Worm (Caenorhabditis elegans) whole organism, mixed stage, embryonic: ENCODE results near the gene polq-1.

ENCODE experiments used
- M03D4.4 ChIP-seq: sonication (generic microtip); optimal IDR thresholded peaks from 2 replicates; lab custom pipeline; 2017; ENCODE audit warnings: mild to moderate bottlenecking, missing genetic modification characterization, missing compliant biosample characterization
- bed-3 ChIP-seq: fragments of 200-800 bp; sonication (Bioruptor generic); optimal IDR thresholded peaks from 3 replicates; lab custom pipeline; 2018; ENCODE audit warnings: mild to moderate bottlenecking, missing genetic modification characterization, moderate library complexity, missing compliant biosample characterization
- blmp-1 ChIP-seq: fragments of 150-350 bp; optimal IDR thresholded peaks from 2 replicates; lab custom pipeline; 2014; ENCODE audit warnings: missing biosample characterization, missing genetic modification characterization
- ceh-39 ChIP-seq: fragments of 150-350 bp; optimal IDR thresholded peaks from 2 replicates; lab custom pipeline; 2014; ENCODE audit warnings: missing biosample characterization, missing genetic modification characterization
- ceh-43 ChIP-seq: fragments of 200-800 bp; sonication (Bioruptor generic); optimal IDR thresholded peaks from 2 replicates; lab custom pipeline; 2018; ENCODE audit warnings: mild to moderate bottlenecking, missing genetic modification characterization, moderate library complexity, missing compliant biosample characterization
- ceh-83 ChIP-seq: fragments of 200-800 bp; sonication (Bioruptor generic); optimal IDR thresholded peaks from 2 replicates; lab custom pipeline; 2018; ENCODE audit warnings: mild to moderate bottlenecking, missing genetic modification characterization, missing compliant biosample characterization
- ces-1 ChIP-seq: fragments of 150-350 bp; optimal IDR thresholded peaks from 2 replicates; lab custom pipeline; 2014; ENCODE audit warnings: missing biosample characterization, missing genetic modification reagents, missing genetic modification characterization
- cnd-1 ChIP-seq: fragments of 200-800 bp; sonication (Bioruptor generic); optimal IDR thresholded peaks from 2 replicates; lab custom pipeline; 2018; ENCODE audit warnings: mild to moderate bottlenecking, missing genetic modification characterization, missing compliant biosample characterization
- flh-1 ChIP-seq: fragments of 200-800 bp; sonication (Bioruptor generic); optimal IDR thresholded peaks from 2 replicates; lab custom pipeline; 2018; ENCODE audit warnings: mild to moderate bottlenecking, missing genetic modification characterization, moderate library complexity, missing compliant biosample characterization
- ham-2 ChIP-seq: fragments of 200-800 bp; sonication (Bioruptor generic); optimal IDR thresholded peaks from 2 replicates; lab custom pipeline; 2018; ENCODE audit warnings: mild to moderate bottlenecking, missing genetic modification characterization, missing compliant biosample characterization
- hlh-1 ChIP-seq: fragments of 150-350 bp; optimal IDR thresholded peaks from 2 replicates; lab custom pipeline; 2014; ENCODE audit warnings: missing biosample characterization, missing genetic modification reagents, missing genetic modification characterization
- lin-13 ChIP-seq: fragments of 150-350 bp; optimal IDR thresholded peaks from 2 replicates; lab custom pipeline; 2014; ENCODE audit warnings: missing biosample characterization, missing genetic modification characterization
- lin-32 ChIP-seq: fragments of 200-800 bp; sonication (Bioruptor generic); optimal IDR thresholded peaks from 2 replicates; lab custom pipeline; 2018; ENCODE audit warnings: mild to moderate bottlenecking, missing genetic modification characterization, missing compliant biosample characterization
- lsy-2 ChIP-seq: fragments of 150-350 bp; optimal IDR thresholded peaks from 2 replicates; lab custom pipeline; 2014; ENCODE audit warnings: missing biosample characterization, missing genetic modification characterization
- mab-5 ChIP-seq: fragments of 150-350 bp; optimal IDR thresholded peaks from 2 replicates; lab custom pipeline; 2014; ENCODE audit warnings: missing biosample characterization, missing genetic modification characterization
- mls-2 ChIP-seq: sonication (generic microtip); optimal IDR thresholded peaks from 2 replicates; lab custom pipeline; 2016; ENCODE audit warnings: mild to moderate bottlenecking, missing genetic modification characterization, moderate library complexity, missing compliant biosample characterization
- nhr-12 ChIP-seq: fragments of 150-350 bp; optimal IDR thresholded peaks from 2 replicates; lab custom pipeline; 2014; ENCODE audit warnings: missing biosample characterization, missing genetic modification characterization
- nhr-2 ChIP-seq: fragments of 150-350 bp; optimal IDR thresholded peaks from 2 replicates; lab custom pipeline; 2014; ENCODE audit warnings: missing biosample characterization, missing genetic modification characterization
- nhr-237 ChIP-seq: fragments of 150-350 bp; optimal IDR thresholded peaks from 2 replicates; lab custom pipeline; 2014; ENCODE audit warnings: missing biosample characterization, missing genetic modification characterization
- nhr-76 ChIP-seq: sonication (generic microtip); optimal IDR thresholded peaks from 2 replicates; lab custom pipeline; 2017; ENCODE audit warnings: missing biosample characterization, missing genetic modification characterization
- pha-4 ChIP-seq: fragments of 150-350 bp; optimal IDR thresholded peaks from 2 replicates; lab custom pipeline; 2018; ENCODE audit warnings: missing biosample characterization, missing genetic modification reagents, missing genetic modification characterization
- sem-2 ChIP-seq: fragments of 200-800 bp; sonication (Bioruptor generic); optimal IDR thresholded peaks from 2 replicates; lab custom pipeline; 2018; ENCODE audit warnings: mild to moderate bottlenecking, missing genetic modification characterization, missing compliant biosample characterization
- snpc-4 ChIP-seq: fragments of 150-350 bp; optimal IDR thresholded peaks from 2 replicates; lab custom pipeline; 2014; ENCODE audit warnings: missing biosample characterization, missing genetic modification characterization
- sptf-1 ChIP-seq: sonication (generic microtip); optimal IDR thresholded peaks from 2 replicates; lab custom pipeline; 2017; ENCODE audit warnings: mild to moderate bottlenecking, missing genetic modification characterization, moderate library complexity, missing compliant biosample characterization
- tbx-8 ChIP-seq: fragments of 200-800 bp; sonication (Bioruptor generic); optimal IDR thresholded peaks from 2 replicates; lab custom pipeline; 2018; ENCODE audit warnings: mild to moderate bottlenecking, missing genetic modification characterization, moderate library complexity, missing compliant biosample characterization
- unc-120 ChIP-seq: sonication (generic microtip); optimal IDR thresholded peaks from 2 replicates; lab custom pipeline; 2017; ENCODE audit warnings: missing genetic modification characterization, missing compliant biosample characterization; ENCODE audit not compliant: poor library complexity, severe bottlenecking
- unc-39 ChIP-seq: fragments of 150-350 bp; optimal IDR thresholded peaks from 2 replicates; lab custom pipeline; 2014; ENCODE audit warnings: missing biosample characterization, missing genetic modification characterization
- zip-8 ChIP-seq: fragments of 150-350 bp; optimal IDR thresholded peaks from 2 replicates; lab custom pipeline; 2014; ENCODE audit warnings: missing biosample characterization, missing genetic modification characterization
- ztf-11 ChIP-seq: fragments of 150-350 bp; optimal IDR thresholded peaks from 2 replicates; lab custom pipeline; 2014; ENCODE audit warnings: missing biosample characterization, missing genetic modification characterization

polq-1 gene

DNA sequence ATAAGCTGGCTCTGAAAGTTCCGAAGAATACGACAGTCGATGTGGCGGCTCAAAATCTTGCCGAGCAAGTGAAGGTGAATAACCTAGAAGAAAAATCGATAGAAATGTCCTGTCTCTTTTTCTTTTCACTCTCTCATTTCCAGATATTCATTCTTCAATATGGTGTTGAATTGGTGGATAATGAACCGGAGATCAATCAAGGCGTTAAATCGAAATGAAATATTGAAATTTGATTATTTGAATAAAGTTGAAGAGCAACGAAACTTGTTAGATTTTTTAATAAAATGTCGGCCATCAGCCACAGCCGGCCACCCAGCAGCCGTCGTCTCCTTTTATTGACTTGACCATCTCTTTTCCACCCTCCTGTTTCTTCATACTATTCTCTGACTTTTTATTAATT is 3.8 kb upstream of the polq-1 start, which contains the start of gene R12B2.2:
R12B2.2 (plus strand) TSS at position 301 of the 400 bp plus-strand sequence.
- TF ChIP-seq lin-32 (GFP tag; lab: Kevin White, UChicago): no peak
- TF ChIP-seq sem-2 (GFP tag; lab: Kevin White, UChicago): no peak

DNA sequence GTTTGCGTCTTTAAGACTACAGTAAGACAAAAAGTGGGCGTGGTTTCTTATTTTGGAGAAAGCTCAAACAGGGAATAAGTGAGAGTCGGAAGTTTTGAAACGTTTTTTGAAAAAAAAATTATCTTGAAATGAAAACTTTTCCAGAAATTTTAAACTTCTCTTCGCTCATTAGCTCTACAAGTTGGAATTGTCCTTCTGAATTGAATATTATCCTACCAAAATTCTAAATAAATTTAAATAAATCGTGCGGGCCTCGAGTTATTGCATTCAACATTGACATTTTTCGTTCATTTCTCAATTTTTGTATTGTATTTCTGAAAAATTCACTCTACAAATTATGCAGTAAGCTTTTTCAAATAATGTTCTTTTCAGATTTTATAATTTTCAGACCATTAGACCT is 2.3 kb upstream of the polq-1 start, which contains the start of gene R12B2.3:
R12B2.3 (plus strand) TSS at position 301 of the 400 bp plus-strand sequence.
- no peak for TF ChIP-seq unc-120 (tag; lab: Kevin White, UChicago)
- TF ChIP-seq lin-13 (tag; lab: Kevin White, UChicago): no peak
- TF ChIP-seq snpc-4 (tag; lab: Kevin White, UChicago): no peak
- TF ChIP-seq nhr-12 (tag; lab: Kevin White, UChicago): no peak
- no peak for TF ChIP-seq flh-1 (GFP tag; lab: Kevin White, UChicago)
- no peak for TF ChIP-seq M03D4.4 (tag; lab: Kevin White, UChicago)
- TF ChIP-seq nhr-76 (tag; lab: Kevin White, UChicago): no peak
- no peak for TF ChIP-seq ztf-11 (tag; lab: Kevin White, UChicago)
- no peak for TF ChIP-seq lin-32 (GFP tag; lab: Kevin White, UChicago)
- TF ChIP-seq ceh-43 (GFP tag; lab: Kevin White, UChicago): no peak
- TF ChIP-seq pha-4 (tag; lab: Kevin White, UChicago): no peak
- TF ChIP-seq mls-2 (tag; lab: Kevin White, UChicago): no peak
- TF ChIP-seq unc-39: no peak
- TF ChIP-seq ceh-83 (GFP tag; lab: Kevin White, UChicago): no peak
- no peak for TF ChIP-seq tbx-8 (GFP tag; lab: Kevin White, UChicago)
- no peak for TF ChIP-seq nhr-2 (tag; lab: Kevin White, UChicago)

DNA sequence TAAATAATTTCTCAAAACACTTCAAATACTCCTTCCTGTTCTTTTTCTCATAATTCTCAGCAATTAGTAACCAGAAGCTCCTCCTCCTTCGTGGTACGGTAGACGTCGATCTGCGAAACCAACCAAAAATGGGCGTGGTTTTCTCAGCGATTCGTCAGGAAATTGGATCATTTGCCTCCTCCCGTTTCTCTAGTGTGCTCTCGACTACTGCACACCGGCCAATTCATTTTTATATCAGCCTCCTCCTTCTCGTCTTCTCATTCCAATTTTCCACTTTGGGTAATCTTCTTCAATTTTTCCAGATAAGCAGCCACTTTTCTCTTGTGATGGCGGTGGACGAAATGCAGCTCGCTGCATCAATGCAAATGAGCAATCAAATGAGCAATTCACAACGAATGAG is 4.2 kb downstream of the polq-1 start, which contains the start of gene ceh-10:
ceh-10 (plus strand) TSS at position 301 of the 400 bp plus-strand sequence.
- TF ChIP-seq snpc-4 (tag; lab: Kevin White, UChicago): no peak
- no peak for TF ChIP-seq lsy-2 (tag; lab: Kevin White, UChicago)
- TF ChIP-seq ceh-39 (tag; lab: Kevin White, UChicago): no peak
- no peak for TF ChIP-seq hlh-1 (tag; lab: Kevin White, UChicago)
- no peak for TF ChIP-seq cnd-1 (tag; lab: Kevin White, UChicago)
- no peak for TF ChIP-seq mls-2 (tag; lab: Kevin White, UChicago)
- TF ChIP-seq ceh-43 (GFP tag; lab: Kevin White, UChicago): no peak
- no peak for TF ChIP-seq nhr-237
- TF ChIP-seq unc-120 (tag; lab: Kevin White, UChicago): no peak
- no peak for TF ChIP-seq sem-2 (GFP tag; lab: Kevin White, UChicago)
- no peak for TF ChIP-seq sptf-1 (tag; lab: Kevin White, UChicago)
- no peak for TF ChIP-seq unc-39

DNA sequence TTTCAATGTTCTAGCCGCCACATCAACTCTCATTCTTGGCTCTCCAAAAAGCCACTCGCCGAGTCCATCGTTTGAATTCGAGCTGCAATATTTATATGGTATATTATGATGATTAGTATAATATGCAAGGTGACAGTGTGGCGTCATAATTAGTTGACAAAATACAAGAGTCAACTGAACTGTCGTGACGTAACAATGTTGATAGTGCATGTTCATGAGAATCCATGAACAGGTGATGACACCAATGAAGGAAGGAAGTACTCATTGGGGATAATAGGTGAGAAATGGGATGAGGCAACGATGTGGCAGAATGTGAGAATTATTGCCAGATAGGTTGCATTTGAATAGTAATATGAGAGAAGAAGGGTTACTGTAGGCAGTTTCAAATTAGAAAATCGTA is 8.0 kb downstream of the polq-1 start:
- TF ChIP-seq sem-2 (GFP tag; lab: Kevin White, UChicago) (no peak), nhr-2 (tag; lab: Kevin White, UChicago) (peak; percentile 97), zip-8 (tag; lab: Kevin White, UChicago) (peak; percentile 52), mab-5 (tag; lab: Kevin White, UChicago) (no peak), cnd-1 (tag; lab: Kevin White, UChicago) (no peak), ces-1 (no peak)
- TF ChIP-seq, all 35 proteins: peak for 2

DNA sequence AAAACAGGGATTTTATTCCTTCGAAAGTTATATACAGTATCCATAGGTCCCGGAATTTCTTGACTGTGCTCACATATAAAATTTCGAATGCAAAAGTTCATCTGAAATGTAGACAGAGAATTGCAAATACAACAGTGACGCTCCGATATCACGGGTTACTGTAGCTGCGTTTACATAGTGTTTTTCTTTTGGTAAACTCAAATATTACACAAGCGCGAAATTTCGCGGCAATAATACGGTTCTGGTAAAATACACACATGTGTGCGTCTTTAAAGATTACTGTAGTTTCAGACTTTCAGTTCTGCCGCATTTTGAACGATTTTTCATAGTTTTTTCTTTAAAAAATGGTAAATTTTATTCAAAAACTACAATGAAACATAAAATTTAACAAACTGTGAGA is 12.4 kb downstream of the polq-1 start, which contains the start of gene rev-3:
rev-3 (minus strand) TSS at position 101 of the 400 bp plus-strand sequence.
- TF ChIP-seq ztf-11 (tag; lab: Kevin White, UChicago): no peak
- TF ChIP-seq ham-2: no peak
- no peak for TF ChIP-seq ceh-43 (GFP tag; lab: Kevin White, UChicago)
- no peak for TF ChIP-seq mab-5 (tag; lab: Kevin White, UChicago)
- no peak for TF ChIP-seq nhr-2 (tag; lab: Kevin White, UChicago)
- TF ChIP-seq snpc-4 (tag; lab: Kevin White, UChicago): no peak
- TF ChIP-seq unc-39: no peak
- TF ChIP-seq bed-3 (GFP tag; lab: Kevin White, UChicago): no peak
- TF ChIP-seq nhr-76 (tag; lab: Kevin White, UChicago): no peak
- no peak for TF ChIP-seq nhr-237
- no peak for TF ChIP-seq blmp-1 (tag; lab: Kevin White, UChicago)
- TF ChIP-seq tbx-8 (GFP tag; lab: Kevin White, UChicago): no peak
- TF ChIP-seq unc-120 (tag; lab: Kevin White, UChicago): no peak
- TF ChIP-seq pha-4 (tag; lab: Kevin White, UChicago): no peak
- TF ChIP-seq sem-2 (GFP tag; lab: Kevin White, UChicago): no peak
- no peak for TF ChIP-seq lin-13 (tag; lab: Kevin White, UChicago)
